Worm (Caenorhabditis elegans): Measurements from ENCODE around the gene max-1.

max-1 gene

DNA sequence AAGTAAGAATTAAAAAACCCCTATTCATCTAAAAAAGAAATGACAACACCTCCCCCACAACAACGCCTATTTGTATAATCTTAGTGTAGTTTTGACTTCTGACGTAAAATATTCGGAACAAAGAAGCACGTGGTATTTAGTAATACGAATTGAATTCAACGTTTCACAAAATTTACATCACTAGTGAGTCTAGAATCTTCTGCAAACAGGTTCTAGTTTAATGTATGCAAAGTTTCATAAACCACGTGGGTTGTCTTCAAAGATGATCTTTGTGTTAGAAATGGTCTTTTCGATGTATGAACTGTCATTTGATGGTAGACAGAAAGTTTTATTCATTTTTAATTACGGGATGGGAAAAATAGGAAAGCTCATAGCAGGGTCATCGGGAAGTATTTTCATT, 46.9 kb downstream of the max-1 start:
- peak; percentile 62 for TF ChIP-seq snu-23 (GFP tag; optimal IDR thresholded peaks at IDR 0.05)
- no peak for TF ChIP-seq ceh-88 (GFP tag; IDR thresholded peaks at IDR 0.05)
- no peak for TF ChIP-seq snpc-4 (tag; optimal IDR thresholded peaks at IDR 0.05)
- no peak for TF ChIP-seq ceh-63 (GFP tag; optimal IDR thresholded peaks at IDR 0.05)
- TF ChIP-seq sup-37 (GFP tag; optimal IDR thresholded peaks at IDR 0.05) = no peak
- no peak for TF ChIP-seq efl-1 (optimal IDR thresholded peaks at IDR 0.05)
- TF ChIP-seq efl-1 (GFP tag; optimal IDR thresholded peaks at IDR 0.05 in 1 of 2) = peak in 1 of 2 experiments; percentile 56
- peak in 1 of 2 experiments; percentile 18 for TF ChIP-seq lin-35 (GFP tag; optimal IDR thresholded peaks at IDR 0.05)
- no peak for TF ChIP-seq pag-3 (tag; optimal IDR thresholded peaks at IDR 0.05; ENCODE audit: borderline replicate concordance, insufficient read depth)
- TF ChIP-seq nhr-20 (tag; optimal IDR thresholded peaks at IDR 0.05) = peak; percentile 42
- peak; percentile 70 for TF ChIP-seq nhr-85 (tag)
- no peak for TF ChIP-seq nhr-47 (tag; optimal IDR thresholded peaks at IDR 0.05)
- TF ChIP-seq nhr-71 (tag; optimal IDR thresholded peaks at IDR 0.05) = peak; percentile 24
- no peak for TF ChIP-seq ztf-4 (tag; optimal IDR thresholded peaks at IDR 0.05)
- peak; percentile 2 for TF ChIP-seq xbp-1 (tag; optimal IDR thresholded peaks at IDR 0.05)
- no peak for TF ChIP-seq swsn-7 (tag; optimal IDR thresholded peaks at IDR 0.05)
- TF ChIP-seq ceh-8 (GFP tag; optimal IDR thresholded peaks at IDR 0.05) = no peak
- peak; percentile 28 for TF ChIP-seq dsc-1 (tag; optimal IDR thresholded peaks at IDR 0.05)
- TF ChIP-seq lsy-2 (tag; optimal IDR thresholded peaks at IDR 0.05) = no peak
- TF ChIP-seq mep-1 (tag; optimal IDR thresholded peaks at IDR 0.05) = no peak

- TF ChIP-seq nhr-12 (tag; optimal IDR thresholded peaks at IDR 0.05) = no peak
- TF ChIP-seq tlp-1 (tag; optimal IDR thresholded peaks at IDR 0.05) = no peak
- no peak for TF ChIP-seq dpl-1 (GFP tag; optimal IDR thresholded peaks at IDR 0.05)
- TF ChIP-seq lin-15B (tag; optimal IDR thresholded peaks at IDR 0.05) = no peak
These were observed 49.0 kb downstream of the max-1 start, which contains the start of gene C34B4.3 for ce11 chrV:13071052-13071451. TSS of gene C34B4.3 (minus strand) at chrV:13071152.

- TF ChIP-seq nhr-85 (tag) (no peak), lin-14 (GFP tag; optimal IDR thresholded peaks at IDR 0.05) (peak; percentile 23), aha-1 (tag; optimal IDR thresholded peaks at IDR 0.05) (no peak), sup-37 (GFP tag; optimal IDR thresholded peaks at IDR 0.05) (no peak), unc-86 (tag; optimal IDR thresholded peaks at IDR 0.05) (peak; percentile 47), pqm-1 (tag; optimal IDR thresholded peaks at IDR 0.05) (no peak)
These were observed 49.7 kb downstream of the max-1 start for ce11 chrV:13070278-13070677.

ce11 chrV:13064164-13064563, 55.9 kb downstream of the max-1 start:
- TF ChIP-seq sptf-1 (tag; optimal IDR thresholded peaks at IDR 0.05) (no peak), lin-39 (tag; optimal IDR thresholded peaks at IDR 0.05) (no peak), lin-15B (tag; optimal IDR thresholded peaks at IDR 0.05) (no peak), snu-23 (GFP tag; optimal IDR thresholded peaks at IDR 0.05) (no peak), zip-4 (GFP tag; optimal IDR thresholded peaks at IDR 0.05) (no peak), efl-3 (GFP tag; optimal IDR thresholded peaks at IDR 0.05) (no peak), alr-1 (tag; optimal IDR thresholded peaks at IDR 0.05; ENCODE audit: borderline replicate concordance) (no peak), nhr-11 (tag; optimal IDR thresholded peaks at IDR 0.05) (no peak), ets-5 (GFP tag; IDR thresholded peaks at IDR 0.05) (no peak), fos-1 (tag; optimal IDR thresholded peaks at IDR 0.05) (no peak), grh-1 (GFP tag; IDR thresholded peaks at IDR 0.05) (no peak), nhr-20 (tag; optimal IDR thresholded peaks at IDR 0.05) (no peak)

DNA sequence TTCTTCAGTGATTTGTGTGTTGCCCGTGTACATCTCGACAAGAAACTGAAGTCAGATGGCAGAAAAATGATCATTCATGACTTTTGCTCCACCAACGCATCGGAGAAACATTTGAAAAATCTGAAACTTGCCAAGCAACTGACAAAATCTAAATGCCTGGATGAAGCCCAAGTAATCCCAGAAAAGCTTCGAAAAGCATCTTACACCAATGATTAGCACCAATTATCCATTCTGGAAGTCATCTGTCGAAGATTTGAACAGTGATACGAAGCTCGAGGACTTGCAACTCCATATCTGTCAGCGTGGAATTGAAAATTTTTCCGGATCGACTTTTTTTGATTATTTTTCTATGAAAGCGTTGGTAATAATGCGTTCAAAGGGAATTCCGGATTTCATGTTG, 56.6 kb downstream of the max-1 start:
- TF ChIP-seq dsc-1 (tag; optimal IDR thresholded peaks at IDR 0.05) (no peak), sox-4 (tag; optimal IDR thresholded peaks at IDR 0.05) (no peak), rnt-1 (tag; optimal IDR thresholded peaks at IDR 0.05) (no peak), unc-62 (GFP tag; optimal IDR thresholded peaks at IDR 0.05) (no peak), nhr-11 (tag; optimal IDR thresholded peaks at IDR 0.05) (no peak), ama-1 (optimal IDR thresholded peaks at IDR 0.05) (no peak), lin-35 (GFP tag; optimal IDR thresholded peaks at IDR 0.05) (no peak), fkh-4 (tag; optimal IDR thresholded peaks at IDR 0.05; ENCODE audit: borderline replicate concordance) (no peak), elt-3 (tag; optimal IDR thresholded peaks at IDR 0.05) (no peak), nhr-237 (tag; optimal IDR thresholded peaks at IDR 0.05) (no peak), ces-1 (GFP tag; optimal IDR thresholded peaks at IDR 0.05) (no peak), mef-2 (tag; optimal IDR thresholded peaks at IDR 0.05) (no peak), pax-3 (tag; optimal IDR thresholded peaks at IDR 0.05) (no peak), fkh-8 (tag; optimal IDR thresholded peaks at IDR 0.05) (no peak), zag-1 (tag; optimal IDR thresholded peaks at IDR 0.05) (no peak), lin-39 (tag; optimal IDR thresholded peaks at IDR 0.05) (no peak)

Data from whole organism, L1 larva.